Worm (Caenorhabditis elegans) whole organism, L1 larva: ENCODE results near the gene C35A11.2.

Source experiments
- efl-1 ChIP-seq, 4 experiments: fragments of 150-350 bp; optimal IDR thresholded peaks in 3 of 4; peaks in 1 of 4; 1 replicate in 1 of 4; 2 replicates in 3 of 4; lab custom pipeline; 2014; ENCODE audit warnings: missing biosample characterization in 2 of 4, missing genetic modification characterization in 2 of 4, missing genetic modification reagents in 2 of 4
- lin-35 ChIP-seq, 2 experiments: fragments of 150-350 bp; optimal IDR thresholded peaks; 2 replicates each; lab custom pipeline; 2014; ENCODE audit warnings: missing biosample characterization in 2 of 2, missing genetic modification characterization in 2 of 2, missing genetic modification reagents in 2 of 2
- snpc-4 ChIP-seq: fragments of 150-350 bp; optimal IDR thresholded peaks from 2 replicates; lab custom pipeline; 2014; ENCODE audit warnings: missing biosample characterization, missing genetic modification characterization
- zag-1 ChIP-seq: fragments of 150-350 bp; optimal IDR thresholded peaks from 2 replicates; lab custom pipeline; 2014; ENCODE audit warnings: missing biosample characterization, missing genetic modification characterization

DNA sequence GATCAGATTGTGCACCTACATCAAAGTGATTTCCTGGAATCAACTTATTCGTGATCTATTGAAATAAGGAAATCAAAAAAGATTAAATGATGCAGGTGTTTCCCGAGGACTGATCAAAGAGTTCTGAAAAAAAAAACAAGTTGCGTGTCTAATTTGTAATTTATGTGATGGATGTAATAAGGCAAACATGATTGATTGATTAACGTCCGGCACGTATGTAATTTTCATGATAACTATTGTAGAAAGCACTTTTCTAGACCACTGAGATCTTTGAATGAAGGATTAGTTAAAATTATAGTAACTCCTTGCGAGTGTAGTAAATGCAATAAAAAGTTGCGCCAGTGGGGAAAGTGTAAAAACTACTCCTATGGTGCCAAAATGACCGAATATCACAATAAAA is 40.7 kb upstream of the C35A11.2 start, which contains the start of gene srg-25:
- TF ChIP-seq lin-35 (GFP tag; optimal IDR thresholded peaks at IDR 0.05; lab: Kevin White, UChicago) (no peak), zag-1 (tag; lab: Kevin White, UChicago) (no peak), efl-1 (optimal IDR thresholded peaks at IDR 0.05; lab: Kevin White, UChicago) (no peak), efl-1 (GFP tag; optimal IDR thresholded peaks at IDR 0.05 in 1 of 2; lab: Kevin White, UChicago) (no peak), snpc-4 (tag; lab: Kevin White, UChicago) (no peak)
